Worm (Caenorhabditis elegans) whole organism, L2 larva: ENCODE data around the gene sru-18.

Experiments used
- C34F6.9 ChIP-seq: fragments of 150-350 bp; optimal IDR thresholded peaks from 2 replicates; lab custom pipeline; 2014; ENCODE audit warnings: missing biosample characterization, missing genetic modification characterization
- R02D3.7 ChIP-seq: fragments of 150-350 bp; optimal IDR thresholded peaks from 2 replicates; lab custom pipeline; 2014; ENCODE audit warnings: missing biosample characterization, missing genetic modification characterization
- ZK546.5 ChIP-seq: sonication (generic microtip); optimal IDR thresholded peaks from 2 replicates; lab custom pipeline; 2017; ENCODE audit warnings: missing biosample characterization, missing genetic modification characterization
- alr-1 ChIP-seq: fragments of 150-350 bp; optimal IDR thresholded peaks from 2 replicates; lab custom pipeline; 2014; ENCODE audit warnings: missing biosample characterization, missing genetic modification characterization
- aly-2 ChIP-seq: fragments of 150-350 bp; optimal IDR thresholded peaks from 2 replicates; lab custom pipeline; 2014; ENCODE audit warnings: missing biosample characterization, missing genetic modification characterization
- ama-1 ChIP-seq: fragments of 150-350 bp; optimal IDR thresholded peaks from 2 replicates; lab custom pipeline; 2018; ENCODE audit warnings: inconsistent platforms
- ceh-16 ChIP-seq: fragments of 150-350 bp; optimal IDR thresholded peaks from 2 replicates; lab custom pipeline; 2014; ENCODE audit warnings: missing biosample characterization, missing genetic modification characterization
- crh-2 ChIP-seq: sonication (generic microtip); optimal IDR thresholded peaks from 2 replicates; lab custom pipeline; 2017; ENCODE audit warnings: missing biosample characterization, missing genetic modification characterization
- dmd-4 ChIP-seq: sonication (generic microtip); optimal IDR thresholded peaks from 2 replicates; lab custom pipeline; 2017; ENCODE audit warnings: missing biosample characterization, missing genetic modification characterization
- egl-27 ChIP-seq: sonication (generic microtip); optimal IDR thresholded peaks from 3 replicates; lab custom pipeline; 2017; ENCODE audit warnings: missing biosample characterization, missing genetic modification reagents, missing genetic modification characterization
- elt-1 ChIP-seq: fragments of 150-350 bp; optimal IDR thresholded peaks from 2 replicates; lab custom pipeline; 2014; ENCODE audit warnings: missing biosample characterization, missing genetic modification characterization
- fos-1 ChIP-seq: fragments of 150-350 bp; optimal IDR thresholded peaks from 2 replicates; lab custom pipeline; 2014; ENCODE audit warnings: missing biosample characterization, missing genetic modification characterization
- lin-11 ChIP-seq: fragments of 150-350 bp; sonication (generic microtip); optimal IDR thresholded peaks from 2 replicates; lab custom pipeline; 2014; ENCODE audit warnings: missing biosample characterization, missing genetic modification characterization, inconsistent platforms, mixed read lengths
- lin-13 ChIP-seq: fragments of 150-350 bp; optimal IDR thresholded peaks from 2 replicates; lab custom pipeline; 2014; ENCODE audit warnings: missing biosample characterization, missing genetic modification reagents, missing genetic modification characterization
- lin-39 ChIP-seq: fragments of 150-350 bp; optimal IDR thresholded peaks from 2 replicates; lab custom pipeline; 2014; ENCODE audit warnings: missing biosample characterization, missing genetic modification reagents, missing genetic modification characterization
- lsy-2 ChIP-seq, 2 experiments: fragments of 150-350 bp in 1 of 2; sonication (generic microtip) in 1 of 2; optimal IDR thresholded peaks; 2 replicates each; lab custom pipeline; 2014 to 2017; ENCODE audit warnings: missing biosample characterization in 2 of 2, missing genetic modification characterization in 2 of 2
- mbf-1 ChIP-seq: sonication (generic microtip); optimal IDR thresholded peaks from 2 replicates; lab custom pipeline; 2017; ENCODE audit warnings: missing biosample characterization, missing genetic modification characterization
- nhr-10 ChIP-seq: sonication (generic microtip); optimal IDR thresholded peaks from 2 replicates; lab custom pipeline; 2017; ENCODE audit warnings: missing biosample characterization, missing genetic modification characterization
- nhr-11 ChIP-seq: fragments of 150-350 bp; optimal IDR thresholded peaks from 2 replicates; lab custom pipeline; 2014; ENCODE audit warnings: missing biosample characterization, missing genetic modification characterization
- nhr-12 ChIP-seq: fragments of 150-350 bp; optimal IDR thresholded peaks from 2 replicates; lab custom pipeline; 2014; ENCODE audit warnings: missing biosample characterization, missing genetic modification characterization
- nhr-129 ChIP-seq: fragments of 150-350 bp; optimal IDR thresholded peaks from 2 replicates; lab custom pipeline; 2014; ENCODE audit warnings: missing biosample characterization, missing genetic modification characterization
- nhr-21 ChIP-seq: fragments of 150-350 bp; optimal IDR thresholded peaks from 2 replicates; lab custom pipeline; 2014; ENCODE audit warnings: missing biosample characterization, missing genetic modification characterization
- nhr-23 ChIP-seq: fragments of 150-350 bp; optimal IDR thresholded peaks from 2 replicates; lab custom pipeline; 2014; ENCODE audit warnings: missing biosample characterization, missing genetic modification reagents, missing genetic modification characterization
- nhr-237 ChIP-seq: fragments of 150-350 bp; optimal IDR thresholded peaks from 2 replicates; lab custom pipeline; 2014; ENCODE audit warnings: missing biosample characterization, missing genetic modification characterization
- nhr-25 ChIP-seq: fragments of 150-350 bp; sonication (generic microtip); optimal IDR thresholded peaks from 3 replicates; lab custom pipeline; 2014; ENCODE audit warnings: missing biosample characterization, missing genetic modification characterization
- nhr-6 ChIP-seq: fragments of 150-350 bp; optimal IDR thresholded peaks from 2 replicates; lab custom pipeline; 2014; ENCODE audit warnings: missing biosample characterization, missing genetic modification characterization
- peb-1 ChIP-seq: fragments of 150-350 bp; optimal IDR thresholded peaks from 2 replicates; lab custom pipeline; 2014; ENCODE audit warnings: missing biosample characterization, missing genetic modification characterization
- sem-4 ChIP-seq: fragments of 150-350 bp; optimal IDR thresholded peaks from 2 replicates; lab custom pipeline; 2014; ENCODE audit warnings: missing biosample characterization, missing genetic modification reagents, missing genetic modification characterization
- sma-9 ChIP-seq, 2 experiments: fragments of 150-350 bp in 1 of 2; sonication (generic microtip) in 1 of 2; optimal IDR thresholded peaks; 2 replicates each; lab custom pipeline; 2014 to 2016; ENCODE audit warnings: missing genetic modification characterization in 2 of 2, mild to moderate bottlenecking in 1 of 2, missing biosample characterization in 1 of 2, missing compliant biosample characterization in 1 of 2, missing genetic modification reagents in 1 of 2, moderate library complexity in 1 of 2
- snpc-4 ChIP-seq: fragments of 150-350 bp; optimal IDR thresholded peaks from 2 replicates; lab custom pipeline; 2014; ENCODE audit warnings: missing biosample characterization, missing genetic modification characterization
- unc-39 ChIP-seq: fragments of 150-350 bp; optimal IDR thresholded peaks from 2 replicates; lab custom pipeline; 2014; ENCODE audit warnings: missing biosample characterization, missing genetic modification characterization
- unc-55 ChIP-seq: fragments of 150-350 bp; sonication (generic microtip); optimal IDR thresholded peaks from 3 replicates; lab custom pipeline; 2014; ENCODE audit warnings: missing biosample characterization, missing genetic modification reagents, missing genetic modification characterization
- unc-62 ChIP-seq: fragments of 150-350 bp; optimal IDR thresholded peaks from 2 replicates; lab custom pipeline; 2014; ENCODE audit warnings: missing biosample characterization, missing genetic modification reagents, missing genetic modification characterization
- zag-1 ChIP-seq: fragments of 150-350 bp; optimal IDR thresholded peaks from 2 replicates; lab custom pipeline; 2014; ENCODE audit warnings: missing biosample characterization, missing genetic modification characterization
- ztf-1 ChIP-seq: fragments of 200-800 bp; sonication (Bioruptor generic); conservative IDR thresholded peaks from 2 replicates; pipeline ENCODE4 v1.3.6; 2022; ENCODE audit warnings: missing genetic modification characterization, missing compliant biosample characterization
- ztf-11 ChIP-seq: sonication (generic microtip); optimal IDR thresholded peaks from 2 replicates; lab custom pipeline; 2017; ENCODE audit warnings: missing biosample characterization, missing genetic modification characterization
- ztf-4 ChIP-seq: fragments of 150-350 bp; optimal IDR thresholded peaks from 2 replicates; lab custom pipeline; 2014; ENCODE audit warnings: missing biosample characterization, missing genetic modification characterization

sru-18 gene

ce11 chrIV:12531047-12531446 lies 29.0 kb downstream of the sru-18 start, which contains the start of gene F53B2.5:
Gene F53B2.5, minus strand, starts transcription at chrIV:12531147.
- TF ChIP-seq nhr-129 (no peak), peb-1 (tag; lab: Kevin White, UChicago) (no peak), ztf-1 (no peak), ZK546.5 (no peak), snpc-4 (no peak), sma-9 (GFP tag; optimal IDR thresholded peaks at IDR 0.05; lab: Kevin White, UChicago) (no peak), sma-9 (tag; optimal IDR thresholded peaks at IDR 0.05; lab: Kevin White, UChicago) (no peak)
- TF ChIP-seq, all 48 proteins: peak for 0

DNA sequence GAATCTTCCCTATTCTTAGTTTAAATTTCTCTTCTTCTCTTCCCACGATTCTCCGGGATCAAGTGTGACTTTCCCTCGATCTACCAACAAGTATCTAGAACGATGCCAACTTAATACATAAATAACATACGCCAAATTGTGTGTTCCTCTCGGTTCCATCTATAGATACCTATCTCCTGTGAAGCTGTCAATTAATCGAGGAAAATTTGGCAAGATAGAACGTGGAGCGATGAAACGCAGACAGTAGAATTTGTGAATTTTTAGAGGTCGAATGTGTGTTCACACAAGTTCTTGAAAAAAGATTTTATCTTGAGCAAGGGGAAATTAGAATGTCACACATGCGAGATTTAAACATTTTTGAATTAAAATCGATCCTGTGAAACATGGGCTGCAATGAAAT lies 29.4 kb downstream of the sru-18 start:
- TF ChIP-seq nhr-129 (no peak), ama-1 (lab: Kevin White, UChicago) (no peak), elt-1 (peak; percentile 71), nhr-25 (peak; percentile 3), sma-9 (GFP tag; optimal IDR thresholded peaks at IDR 0.05; lab: Kevin White, UChicago) (no peak), sma-9 (tag; optimal IDR thresholded peaks at IDR 0.05; lab: Kevin White, UChicago) (no peak), ceh-16 (peak; percentile 89)

- TF ChIP-seq egl-27 (tag; lab: Kevin White, UChicago), result no peak
- no peak for TF ChIP-seq crh-2 (tag; lab: Kevin White, UChicago)
- TF ChIP-seq sma-9 (GFP tag; optimal IDR thresholded peaks at IDR 0.05; lab: Kevin White, UChicago), result no peak
- no peak for TF ChIP-seq sma-9 (tag; optimal IDR thresholded peaks at IDR 0.05; lab: Kevin White, UChicago)
- no peak for TF ChIP-seq nhr-11 (tag; lab: Kevin White, UChicago)
- TF ChIP-seq R02D3.7 (tag; lab: Kevin White, UChicago), result no peak
- no peak for TF ChIP-seq nhr-12 (tag; lab: Kevin White, UChicago)
- no peak for TF ChIP-seq unc-55 (GFP tag; lab: Kevin White, UChicago)
- TF ChIP-seq ceh-16, result no peak
- no peak for TF ChIP-seq elt-1
- TF ChIP-seq mbf-1 (tag; lab: Kevin White, UChicago), result no peak
- TF ChIP-seq sem-4 (tag; lab: Kevin White, UChicago), result no peak
- TF ChIP-seq nhr-23 (tag; lab: Kevin White, UChicago), result no peak
- no peak for TF ChIP-seq nhr-6 (tag; lab: Kevin White, UChicago)
- TF ChIP-seq ztf-4 (tag; lab: Kevin White, UChicago), result no peak
- TF ChIP-seq snpc-4, result no peak
- no peak for TF ChIP-seq nhr-25
- no peak for TF ChIP-seq lin-11
- TF ChIP-seq zag-1 (tag; lab: Kevin White, UChicago), result no peak
Measured at ce11 chrIV:12536358-12536757, 34.3 kb downstream of the sru-18 start.

DNA sequence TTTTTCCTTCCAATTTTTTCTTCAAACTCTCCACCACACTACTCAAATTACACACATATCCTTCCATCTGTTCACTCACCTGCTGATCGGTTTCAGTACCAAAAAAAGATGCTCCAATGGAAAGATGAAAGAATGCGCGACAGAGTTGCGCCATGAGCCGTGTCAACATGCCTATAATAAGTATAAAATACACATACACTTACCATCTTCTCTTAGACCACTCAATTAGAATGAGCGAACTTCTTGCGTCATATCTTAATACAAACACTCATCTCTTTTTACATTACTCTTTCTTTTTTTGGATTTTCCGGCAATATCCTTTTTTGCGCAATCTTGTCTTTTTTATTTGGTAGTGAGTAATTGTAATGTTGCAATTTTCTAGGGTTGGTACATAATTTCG lies 35.6 kb downstream of the sru-18 start:
- TF ChIP-seq lin-13 (GFP tag; lab: Kevin White, UChicago) (no peak), nhr-10 (tag; lab: Kevin White, UChicago) (no peak), nhr-129 (no peak)

ce11 chrIV:12540242-12540641 lies 38.2 kb downstream of the sru-18 start:
- TF ChIP-seq nhr-25 (peak; percentile 16), mbf-1 (tag; lab: Kevin White, UChicago) (no peak), zag-1 (tag; lab: Kevin White, UChicago) (no peak), nhr-23 (tag; lab: Kevin White, UChicago) (no peak), ceh-16 (peak; percentile 73), lin-39 (tag; lab: Kevin White, UChicago) (no peak), unc-39 (no peak), ama-1 (lab: Kevin White, UChicago) (no peak), ztf-4 (tag; lab: Kevin White, UChicago) (no peak)

ce11 chrIV:12542011-12542410 lies 40.0 kb downstream of the sru-18 start, which contains the start of gene ham-1:
Gene ham-1, plus strand, starts transcription at chrIV:12542183.
- TF ChIP-seq crh-2 (tag; lab: Kevin White, UChicago) (no peak), lin-39 (tag; lab: Kevin White, UChicago) (no peak)

- TF ChIP-seq ama-1 (lab: Kevin White, UChicago) (no peak), aly-2 (tag; lab: Kevin White, UChicago) (no peak), nhr-237 (no peak), fos-1 (tag; lab: Kevin White, UChicago) (no peak), sem-4 (tag; lab: Kevin White, UChicago) (no peak), ztf-4 (tag; lab: Kevin White, UChicago) (no peak), dmd-4 (tag; lab: Kevin White, UChicago) (no peak), unc-62 (no peak), nhr-11 (tag; lab: Kevin White, UChicago) (no peak), C34F6.9 (tag; lab: Kevin White, UChicago) (no peak), nhr-10 (tag; lab: Kevin White, UChicago) (no peak), ztf-1 (no peak), nhr-21 (tag; lab: Kevin White, UChicago) (no peak), lsy-2 (tag; optimal IDR thresholded peaks at IDR 0.05; lab: Kevin White, UChicago) (no peak), egl-27 (tag; lab: Kevin White, UChicago) (no peak), crh-2 (tag; lab: Kevin White, UChicago) (no peak), ZK546.5 (no peak), alr-1 (tag; lab: Kevin White, UChicago) (no peak), ztf-11 (tag; lab: Kevin White, UChicago) (no peak)
Measured at ce11 chrIV:12544624-12545023, 42.6 kb downstream of the sru-18 start.
